Worm (Caenorhabditis elegans): ENCODE results near the gene stn-2.

Gene stn-2

DNA sequence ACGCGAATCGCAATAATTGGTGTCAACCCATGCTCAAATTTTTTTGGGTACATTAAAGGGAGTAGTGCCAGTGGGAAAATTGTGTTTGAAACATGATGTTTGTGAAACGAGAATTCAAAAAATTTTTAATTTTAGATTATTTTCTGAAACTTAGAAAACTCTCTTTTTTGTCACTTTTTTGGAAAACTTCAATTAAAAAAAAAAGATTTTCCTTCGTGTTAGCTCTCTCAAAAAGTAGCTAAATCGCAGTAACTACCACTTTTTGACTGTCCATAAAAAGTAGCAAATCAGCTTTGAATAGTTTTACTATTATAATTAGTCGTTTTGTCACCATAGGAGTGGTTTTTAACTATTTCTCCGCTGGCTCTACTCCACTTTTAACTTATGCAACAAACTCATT is 40.0 kb downstream of the stn-2 start:
- no peak for TF ChIP-seq syd-9 (tag; optimal IDR thresholded peaks at IDR 0.05)

DNA sequence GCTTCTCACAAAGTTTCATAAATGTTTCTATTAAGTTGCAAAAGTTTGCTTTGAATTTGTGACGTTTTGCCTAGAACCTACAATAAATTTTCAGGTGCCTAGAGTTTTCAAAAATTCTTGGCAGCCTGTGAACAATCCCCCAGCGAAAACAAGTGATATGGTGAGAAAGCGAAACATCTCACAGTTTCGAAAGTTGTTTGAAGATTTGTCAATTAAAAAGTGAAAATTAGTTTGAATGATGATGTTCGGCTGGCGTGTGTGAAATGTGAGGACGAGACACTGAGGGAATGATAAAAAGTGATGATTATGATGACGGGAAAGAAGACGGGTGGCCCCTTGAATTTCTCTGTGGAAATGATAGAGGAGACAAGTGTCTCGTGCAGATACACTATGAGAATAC is 41.6 kb downstream of the stn-2 start:
- TF ChIP-seq pha-4 (tag; optimal IDR thresholded peaks at IDR 0.05) (no peak), ceh-34 (tag; optimal IDR thresholded peaks at IDR 0.05) (no peak), sox-4 (tag; optimal IDR thresholded peaks at IDR 0.05) (no peak), nhr-11 (tag; optimal IDR thresholded peaks at IDR 0.05) (no peak), dve-1 (tag; optimal IDR thresholded peaks at IDR 0.05) (no peak), che-1 (tag; optimal IDR thresholded peaks at IDR 0.05) (no peak), K09A11.1 (tag; optimal IDR thresholded peaks at IDR 0.05; ENCODE audit: insufficient read depth) (no peak), C08G9.2 (tag; optimal IDR thresholded peaks at IDR 0.05) (no peak), ttx-3 (tag; optimal IDR thresholded peaks at IDR 0.05) (no peak), sox-2 (GFP tag; IDR thresholded peaks at IDR 0.05) (no peak), pat-9 (tag; optimal IDR thresholded peaks at IDR 0.05) (no peak), rnt-1 (tag; optimal IDR thresholded peaks at IDR 0.05) (no peak)

DNA sequence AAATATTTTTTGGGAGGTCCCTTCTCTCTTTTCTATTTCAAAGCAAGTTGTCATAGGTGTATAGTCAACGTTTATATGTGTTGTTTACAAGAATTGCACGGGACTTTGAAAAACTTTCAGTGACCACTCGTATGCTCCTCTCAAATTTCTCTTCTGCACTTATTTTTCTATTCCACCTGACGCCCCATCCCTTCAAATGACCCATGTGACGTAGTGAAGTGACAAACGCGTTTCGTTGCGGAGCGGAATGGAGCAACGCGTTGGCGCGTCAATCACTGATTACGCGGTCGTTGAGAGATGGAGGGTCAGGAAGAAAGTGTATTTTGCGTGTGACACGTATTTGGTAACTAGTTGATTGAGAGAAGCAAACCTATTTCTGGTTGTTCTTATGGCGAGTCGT is 44.4 kb downstream of the stn-2 start:
- TF ChIP-seq elt-2 (tag; optimal IDR thresholded peaks at IDR 0.05) (no peak), ztf-16 (tag; optimal IDR thresholded peaks at IDR 0.05) (no peak), ceh-9 (tag; optimal IDR thresholded peaks at IDR 0.05) (no peak), unc-55 (GFP tag; optimal IDR thresholded peaks at IDR 0.05) (peak; percentile 68), pros-1 (tag; optimal IDR thresholded peaks at IDR 0.05) (no peak), nhr-232 (tag; optimal IDR thresholded peaks at IDR 0.05) (no peak)

DNA sequence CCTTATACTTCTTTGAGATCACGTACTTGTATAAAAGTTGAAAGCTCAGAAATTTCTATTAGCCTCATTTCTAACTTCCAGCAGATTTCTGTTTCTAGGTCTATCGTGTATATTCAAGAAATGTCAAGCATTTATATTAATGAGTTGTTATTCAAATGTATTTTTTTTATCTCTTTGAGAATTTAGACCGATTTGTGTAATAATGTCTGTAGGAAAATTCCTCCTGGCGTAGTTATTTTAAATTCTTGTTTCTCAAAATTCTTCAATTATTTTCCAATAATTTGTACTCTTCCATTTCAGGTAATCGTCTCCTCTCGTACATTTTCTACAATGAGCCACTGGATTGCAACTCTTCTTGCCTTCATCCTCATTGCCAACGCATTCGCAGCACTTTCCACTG is 53.1 kb downstream of the stn-2 start, which contains the start of gene nlp-61:
nlp-61 (plus strand) TSS at position 301 of the 400 bp plus-strand sequence.
- TF ChIP-seq tbx-7 (tag; optimal IDR thresholded peaks at IDR 0.05), result no peak
- no peak for TF ChIP-seq Y22D7AL.16 (tag; optimal IDR thresholded peaks at IDR 0.05)
